Fruit fly (Drosophila melanogaster): ENCODE data around the gene Tob.

The Tob gene

DNA sequence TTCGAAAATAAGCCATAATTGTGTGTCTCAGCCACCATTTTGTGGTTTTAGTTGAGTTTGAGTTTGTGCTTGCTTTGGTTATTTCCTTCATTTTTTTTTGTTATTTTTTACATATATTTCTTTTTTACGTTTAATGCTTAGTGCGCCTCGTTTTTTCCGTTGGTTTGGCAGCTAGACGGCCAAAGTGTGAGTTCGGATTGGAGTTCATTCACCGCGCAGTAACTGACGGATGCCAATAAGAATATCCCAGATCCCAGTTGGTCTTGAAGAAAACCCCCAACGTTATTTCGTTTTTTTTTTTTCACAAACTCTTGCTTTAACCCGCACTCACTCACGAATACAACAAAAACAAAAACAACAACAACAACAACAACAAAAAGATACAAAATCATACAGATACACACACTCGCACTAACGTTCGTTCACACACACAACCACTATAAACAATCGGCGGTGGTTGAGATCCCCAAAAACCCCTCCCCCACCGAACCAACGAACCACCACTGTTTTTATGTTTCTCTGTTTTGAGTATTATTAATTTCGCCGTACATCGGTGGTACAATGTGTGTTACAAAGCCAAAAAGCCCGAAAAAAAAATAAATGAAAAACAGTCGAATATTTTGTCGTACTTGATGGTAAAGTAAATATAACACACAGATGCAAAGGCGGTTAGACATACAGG, 12.9 kb upstream of the Tob start:
- no peak for TF ChIP-seq psq (GFP tag; optimal IDR thresholded peaks at IDR 0.05)
- TF ChIP-seq Rel (GFP tag; optimal IDR thresholded peaks at IDR 0.05) = no peak
- TF ChIP-seq Rel (tag; optimal IDR thresholded peaks at IDR 0.05) = peak; percentile 21

DNA sequence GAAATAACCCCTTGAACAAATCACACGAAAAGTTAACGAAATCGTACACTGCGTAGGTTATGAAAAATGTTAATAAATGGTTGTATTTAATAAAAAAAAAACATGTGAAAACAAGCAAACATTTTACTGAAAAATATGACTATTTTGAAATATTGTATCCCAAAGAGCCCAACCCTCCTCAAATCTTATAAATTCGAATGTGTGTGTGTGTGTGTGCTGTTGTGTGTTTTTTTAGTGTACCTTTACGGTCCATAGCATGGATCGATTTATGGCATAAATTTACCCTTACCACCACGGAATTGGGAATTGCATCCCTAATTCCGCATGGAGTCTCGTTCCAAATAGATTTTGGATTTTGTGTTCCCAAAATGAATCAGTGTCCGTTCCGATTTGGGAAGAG, 12.2 kb upstream of the Tob start:
- peak; percentile 42 for TF ChIP-seq br (GFP tag; optimal IDR thresholded peaks at IDR 0.05)
- peak; percentile 63 for TF ChIP-seq ey (GFP tag; optimal IDR thresholded peaks at IDR 0.05)
- TF ChIP-seq sv (GFP tag; optimal IDR thresholded peaks at IDR 0.05) = peak; percentile 39
- peak; percentile 5 for TF ChIP-seq sage (GFP tag; optimal IDR thresholded peaks at IDR 0.05)
- TF ChIP-seq woc (GFP tag; optimal IDR thresholded peaks at IDR 0.05) = peak; percentile 45
- peak; percentile 62 for TF ChIP-seq h (GFP tag; optimal IDR thresholded peaks at IDR 0.05)
- peak; percentile 79 for TF ChIP-seq fru (GFP tag; optimal IDR thresholded peaks at IDR 0.05)
- TF ChIP-seq Dif (GFP tag; optimal IDR thresholded peaks at IDR 0.05; ENCODE audit: partially characterized antibody) = no peak
- TF ChIP-seq Abd-B (GFP tag; optimal IDR thresholded peaks at IDR 0.05) = no peak
- peak in 1 of 2 experiments; percentile 78 for TF ChIP-seq foxo (GFP tag; optimal IDR thresholded peaks at IDR 0.05)
- TF ChIP-seq OdsH (GFP tag; optimal IDR thresholded peaks at IDR 0.05) = peak; percentile 58
- no peak for TF ChIP-seq Sp1 (GFP tag; optimal IDR thresholded peaks at IDR 0.05)
- TF ChIP-seq CG32264 (GFP tag; optimal IDR thresholded peaks at IDR 0.05) = no peak
- peak; percentile 77 for TF ChIP-seq rgr (GFP tag; optimal IDR thresholded peaks at IDR 0.05)
- peak; percentile 44 for TF ChIP-seq Hnf4 (GFP tag; optimal IDR thresholded peaks at IDR 0.05)
- peak; percentile 10 for TF ChIP-seq psq (GFP tag; optimal IDR thresholded peaks at IDR 0.05)

DNA sequence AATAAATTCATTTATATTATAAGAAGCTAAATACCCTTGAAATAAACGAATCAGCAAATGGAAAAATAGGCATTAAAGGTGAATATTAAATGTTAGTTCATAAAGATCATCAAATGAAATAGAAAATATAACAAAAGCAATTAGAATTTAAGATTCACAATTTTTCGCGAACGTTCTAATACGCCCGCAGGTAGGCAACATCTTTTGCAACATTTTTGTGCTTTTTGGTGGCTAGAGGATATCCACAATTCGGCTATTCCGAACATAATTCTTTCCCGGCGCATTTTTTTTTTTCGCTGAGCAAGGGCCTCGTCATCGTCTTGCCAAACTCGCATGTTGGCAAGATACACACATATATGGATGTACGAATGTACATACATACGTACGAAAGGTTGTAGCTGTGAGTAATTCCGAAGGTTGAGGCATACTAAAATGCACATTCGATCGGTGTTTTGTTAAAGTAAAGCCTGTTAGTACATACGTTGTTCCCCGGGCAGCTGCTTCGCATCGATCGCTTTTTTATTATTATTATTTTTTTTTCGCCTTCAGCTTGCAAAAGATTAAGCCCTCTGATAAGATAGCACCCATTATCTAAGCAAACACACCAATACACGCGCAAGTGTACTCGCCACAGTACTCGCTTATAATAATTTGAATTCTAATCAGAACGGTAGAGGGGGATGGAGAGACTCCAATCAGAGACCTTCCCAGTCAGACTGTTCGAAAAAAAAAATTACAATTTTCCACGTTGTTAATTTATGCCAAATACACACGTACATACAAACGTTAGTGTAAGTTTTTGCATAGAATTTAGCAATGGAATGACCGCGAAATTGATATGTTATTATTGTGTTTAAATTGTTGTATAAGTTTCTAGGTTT, 11.3 kb upstream of the Tob start:
- TF ChIP-seq sv (GFP tag; optimal IDR thresholded peaks at IDR 0.05) = peak; percentile 21
- TF ChIP-seq foxo (GFP tag; optimal IDR thresholded peaks at IDR 0.05) = peak in 1 of 2 experiments; percentile 86
- no peak for TF ChIP-seq Rel (GFP tag; optimal IDR thresholded peaks at IDR 0.05)
- TF ChIP-seq Rel (tag; optimal IDR thresholded peaks at IDR 0.05) = peak; percentile 73
- TF ChIP-seq h (GFP tag; optimal IDR thresholded peaks at IDR 0.05) = peak; percentile 82
- peak; percentile 68 for TF ChIP-seq psq (GFP tag; optimal IDR thresholded peaks at IDR 0.05)
- TF ChIP-seq tai (GFP tag; optimal IDR thresholded peaks at IDR 0.05) = no peak
- TF ChIP-seq Sp1 (GFP tag; optimal IDR thresholded peaks at IDR 0.05) = peak; percentile 70
- peak; percentile 71 for TF ChIP-seq br (GFP tag; optimal IDR thresholded peaks at IDR 0.05)
- TF ChIP-seq lola (GFP tag; optimal IDR thresholded peaks at IDR 0.05) = no peak
- peak; percentile 61 for TF ChIP-seq HLH106 (tag; optimal IDR thresholded peaks at IDR 0.05)
- TF ChIP-seq CG9705 (GFP tag; optimal IDR thresholded peaks at IDR 0.05) = no peak
- no peak for TF ChIP-seq Hr78 (GFP tag; optimal IDR thresholded peaks at IDR 0.05)
- peak; percentile 51 for TF ChIP-seq dmrt93B (GFP tag; optimal IDR thresholded peaks at IDR 0.05)
- peak; percentile 60 for TF ChIP-seq OdsH (GFP tag; optimal IDR thresholded peaks at IDR 0.05)
- TF ChIP-seq rgr (GFP tag; optimal IDR thresholded peaks at IDR 0.05) = peak; percentile 68
- TF ChIP-seq fru (GFP tag; optimal IDR thresholded peaks at IDR 0.05) = peak; percentile 89
- TF ChIP-seq woc (GFP tag; optimal IDR thresholded peaks at IDR 0.05) = peak; percentile 88
- TF ChIP-seq Hr83 (GFP tag; optimal IDR thresholded peaks at IDR 0.05; ENCODE audit: poor library complexity, severe bottlenecking) = no peak
- peak; percentile 79 for TF ChIP-seq ey (GFP tag; optimal IDR thresholded peaks at IDR 0.05)
- peak; percentile 47 for TF ChIP-seq Hnf4 (GFP tag; optimal IDR thresholded peaks at IDR 0.05)

DNA sequence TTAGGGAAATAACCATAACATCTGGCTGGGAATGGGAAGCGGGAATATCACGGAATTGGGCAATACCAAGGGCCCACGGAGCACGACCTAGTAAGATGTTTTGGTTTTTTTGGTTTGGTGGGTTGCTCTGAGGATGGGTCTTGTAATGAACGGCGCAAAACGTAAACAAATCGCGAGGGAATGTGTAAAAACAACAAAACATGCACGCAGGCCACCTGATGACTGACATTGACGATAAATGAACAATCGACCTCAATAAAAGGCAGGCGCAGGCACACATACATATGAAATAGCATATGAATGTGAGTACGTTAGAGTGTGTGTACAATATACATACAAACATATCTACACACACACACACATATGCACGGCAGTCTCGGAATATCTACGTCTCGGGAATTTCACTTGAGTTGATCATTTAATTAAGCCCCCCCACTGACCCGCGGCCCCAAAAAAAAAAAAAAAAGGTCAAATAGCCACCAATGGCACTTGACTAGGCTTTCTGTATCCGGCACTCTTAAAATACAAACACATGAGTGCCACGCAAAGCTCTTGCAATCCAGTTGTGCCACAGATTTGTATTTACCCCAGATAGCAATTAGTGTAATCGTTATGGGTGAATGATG, 9.5 kb upstream of the Tob start:
- no peak for TF ChIP-seq brk (GFP tag; optimal IDR thresholded peaks at IDR 0.05)
- no peak for TF ChIP-seq rgr (GFP tag; optimal IDR thresholded peaks at IDR 0.05)
- TF ChIP-seq N (GFP tag; optimal IDR thresholded peaks at IDR 0.05) = no peak
- no peak for TF ChIP-seq lola (GFP tag; optimal IDR thresholded peaks at IDR 0.05)

DNA sequence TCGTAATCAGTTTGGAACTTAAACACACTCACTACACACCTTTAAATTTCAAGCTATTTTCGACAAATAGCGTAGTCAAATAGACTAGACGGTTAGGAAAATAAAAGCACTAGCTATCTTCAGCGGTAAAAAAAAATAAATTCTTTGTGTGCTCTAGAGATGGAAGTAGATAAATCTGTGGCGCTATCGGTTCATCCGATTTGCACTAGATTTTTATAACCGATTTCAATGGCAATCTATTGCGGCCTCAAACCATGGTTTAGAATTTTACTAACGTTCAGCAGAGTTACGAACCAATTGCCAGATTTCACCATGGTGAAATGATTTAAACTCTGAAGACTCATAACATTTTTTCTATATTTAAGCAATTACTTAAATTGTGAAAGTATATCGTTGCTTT, 5.2 kb upstream of the Tob start:
- no peak for TF ChIP-seq CG9705 (GFP tag; optimal IDR thresholded peaks at IDR 0.05)
- TF ChIP-seq brk (GFP tag; optimal IDR thresholded peaks at IDR 0.05) = peak; percentile 3
- no peak for TF ChIP-seq jim (GFP tag; optimal IDR thresholded peaks at IDR 0.05)
- no peak for TF ChIP-seq sage (GFP tag; optimal IDR thresholded peaks at IDR 0.05)
- TF ChIP-seq rgr (GFP tag; optimal IDR thresholded peaks at IDR 0.05) = peak; percentile 14
- no peak for TF ChIP-seq Hr83 (GFP tag; optimal IDR thresholded peaks at IDR 0.05; ENCODE audit: poor library complexity, severe bottlenecking)
- no peak for TF ChIP-seq fru (GFP tag; optimal IDR thresholded peaks at IDR 0.05)
- TF ChIP-seq dsf (GFP tag; optimal IDR thresholded peaks at IDR 0.05; ENCODE audit: borderline replicate concordance) = no peak
- TF ChIP-seq ey (GFP tag; optimal IDR thresholded peaks at IDR 0.05) = no peak
- TF ChIP-seq CrebA (GFP tag; optimal IDR thresholded peaks at IDR 0.05; ENCODE audit: borderline replicate concordance) = no peak
- no peak for TF ChIP-seq br (GFP tag; optimal IDR thresholded peaks at IDR 0.05)
- TF ChIP-seq GATAd (GFP tag; optimal IDR thresholded peaks at IDR 0.05) = no peak
- no peak for TF ChIP-seq CG32264 (GFP tag; optimal IDR thresholded peaks at IDR 0.05)
- peak; percentile 65 for TF ChIP-seq Myc (optimal IDR thresholded peaks at IDR 0.05)
- TF ChIP-seq N (GFP tag; optimal IDR thresholded peaks at IDR 0.05) = no peak
- no peak for TF ChIP-seq Hr78 (GFP tag; optimal IDR thresholded peaks at IDR 0.05)
- TF ChIP-seq lola (GFP tag; optimal IDR thresholded peaks at IDR 0.05) = no peak
- TF ChIP-seq Sp1 (GFP tag; optimal IDR thresholded peaks at IDR 0.05) = no peak
- TF ChIP-seq h (GFP tag; optimal IDR thresholded peaks at IDR 0.05) = peak; percentile 27
- no peak for TF ChIP-seq Dfd (GFP tag; optimal IDR thresholded peaks at IDR 0.05)
- no peak for TF ChIP-seq Dif (GFP tag; optimal IDR thresholded peaks at IDR 0.05; ENCODE audit: partially characterized antibody)
- TF ChIP-seq pan (optimal IDR thresholded peaks at IDR 0.05) = no peak
- TF ChIP-seq foxo (GFP tag; optimal IDR thresholded peaks at IDR 0.05) = no peak
- no peak for TF ChIP-seq dl (GFP tag; optimal IDR thresholded peaks at IDR 0.05; ENCODE audit: insufficient read depth in 1 of 2, partially characterized antibody in 2 of 2)
